Fruit fly (Drosophila melanogaster): Measurements from ENCODE around the gene CG10979.

- TF ChIP-seq CG13204 (GFP tag; optimal IDR thresholded peaks at IDR 0.05) (peak; percentile 92), CG8159 (tag; optimal IDR thresholded peaks at IDR 0.05) (peak; percentile 99), CG9948 (tag; optimal IDR thresholded peaks at IDR 0.05) (peak; percentile 99), rn (GFP tag; IDR thresholded peaks at IDR 0.05) (peak; percentile 96), gl (tag; optimal IDR thresholded peaks at IDR 0.05) (peak; percentile 98), CG10348 (GFP tag; IDR thresholded peaks at IDR 0.05) (peak; percentile 97), CG12605 (GFP tag; IDR thresholded peaks at IDR 0.05) (peak; percentile 98), D1 (tag; optimal IDR thresholded peaks at IDR 0.05) (no peak), CG15710 (tag; optimal IDR thresholded peaks at IDR 0.05) (peak; percentile 99), CG34367 (tag; optimal IDR thresholded peaks at IDR 0.05) (peak; percentile 99), Snoo (tag; optimal IDR thresholded peaks at IDR 0.05) (peak; percentile 99)
Measured at dm6 chr3R:5791497-5791896, 3.0 kb upstream of the CG10979 start, which contains the start of gene Hpf1.
